Fruit fly (Drosophila melanogaster): ENCODE measurements around the gene Vap33.

The Vap33 gene

DNA sequence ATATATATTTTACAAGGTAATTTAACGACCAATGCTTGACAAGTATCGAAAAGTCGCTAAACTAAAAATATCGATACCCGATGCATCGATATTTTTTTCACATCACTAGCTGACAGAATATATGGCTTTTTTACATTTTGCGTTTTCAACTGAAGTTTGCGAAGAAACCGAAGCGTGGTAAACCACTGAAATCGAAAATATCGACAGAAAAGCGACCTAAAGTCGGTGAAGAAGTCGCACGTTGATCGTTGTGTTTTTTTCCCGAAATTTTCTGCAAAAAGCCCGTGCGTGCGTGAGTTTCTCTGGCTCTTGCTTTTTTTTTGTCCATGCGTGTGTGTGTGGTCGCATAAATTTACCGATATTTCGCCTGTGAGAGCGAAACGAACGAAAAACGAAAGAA lies at the start of gene Vap33 (continued):
- peak; percentile 86 for TF ChIP-seq tna (GFP tag; IDR thresholded peaks at IDR 0.05; ENCODE audit: partially characterized antibody)
- peak; percentile 67; the same call in 1 of the 3 replicates for TF ChIP-seq jigr1 (GFP tag; IDR thresholded peaks at IDR 0.05)
- no peak for TF ChIP-seq repo (GFP tag; optimal IDR thresholded peaks at IDR 0.05)
- no peak for TF ChIP-seq CG11696 (GFP tag; IDR thresholded peaks at IDR 0.05)
- peak; percentile 43 for TF ChIP-seq cg (GFP tag; optimal IDR thresholded peaks at IDR 0.05)
- TF ChIP-seq CG2129 (GFP tag; IDR thresholded peaks at IDR 0.05; ENCODE audit: partially characterized antibody), result peak; percentile 82
- peak; percentile 83 for TF ChIP-seq Sry-δ (GFP tag; optimal IDR thresholded peaks at IDR 0.05)
- TF ChIP-seq chinmo (GFP tag; IDR thresholded peaks at IDR 0.05; ENCODE audit: partially characterized antibody), result peak; percentile 89
- TF ChIP-seq E2f2 (GFP tag; IDR thresholded peaks at IDR 0.05), result 0 out of 2 replicates have a peak, but pooled peaks have one; percentile 12
- TF ChIP-seq CG13296 (GFP tag; optimal IDR thresholded peaks at IDR 0.05), result no peak
- peak; percentile 47; the same call in 1 of the 3 replicates for TF ChIP-seq row (GFP tag; IDR thresholded peaks at IDR 0.05)
- TF ChIP-seq Sin3A (optimal IDR thresholded peaks at IDR 0.05), result peak; percentile 42
- no peak for TF ChIP-seq fru (optimal IDR thresholded peaks at IDR 0.05)
- TF ChIP-seq Sox100B (GFP tag; optimal IDR thresholded peaks at IDR 0.05), result no peak
- TF ChIP-seq CG34224 (GFP tag; IDR thresholded peaks at IDR 0.05; ENCODE audit: partially characterized antibody), result peak; percentile 88
- peak; percentile 91 for TF ChIP-seq vnd (GFP tag; IDR thresholded peaks at IDR 0.05; ENCODE audit: partially characterized antibody)
- no peak for TF ChIP-seq toy (GFP tag; IDR thresholded peaks at IDR 0.05)
- TF ChIP-seq CG12071 (GFP tag; optimal IDR thresholded peaks at IDR 0.05), result no peak
- TF ChIP-seq CG30020 (tag; optimal IDR thresholded peaks at IDR 0.05), result peak; percentile 0
- no peak for TF ChIP-seq zfh1 (GFP tag; IDR thresholded peaks at IDR 0.05)
- peak; percentile 50 for TF ChIP-seq MBD-R2 (GFP tag; IDR thresholded peaks at IDR 0.05)
- peak; percentile 89 for TF ChIP-seq CG6791 (GFP tag; IDR thresholded peaks at IDR 0.05; ENCODE audit: partially characterized antibody)
- TF ChIP-seq CG3847 (GFP tag; IDR thresholded peaks at IDR 0.05), result no peak
- TF ChIP-seq rib (GFP tag; IDR thresholded peaks at IDR 0.05), result no peak
- no peak for TF ChIP-seq unpg (GFP tag; optimal IDR thresholded peaks at IDR 0.05)
- TF ChIP-seq knrl (GFP tag; IDR thresholded peaks at IDR 0.05; ENCODE audit: partially characterized antibody), result peak; percentile 94
- TF ChIP-seq en (GFP tag; optimal IDR thresholded peaks at IDR 0.05), result no peak
- peak; percentile 86 for TF ChIP-seq nerfin-2 (GFP tag; IDR thresholded peaks at IDR 0.05; ENCODE audit: partially characterized antibody)
- peak; percentile 2 for TF ChIP-seq YL-1 (GFP tag; optimal IDR thresholded peaks at IDR 0.05)
- peak; percentile 82; the same call in 2 of the 3 replicates for TF ChIP-seq mld (GFP tag; IDR thresholded peaks at IDR 0.05; ENCODE audit: partially characterized antibody)
- TF ChIP-seq crol (GFP tag; IDR thresholded peaks at IDR 0.05), result no peak
- no peak for TF ChIP-seq fd102C (GFP tag; optimal IDR thresholded peaks at IDR 0.05)
- TF ChIP-seq CG13287 (GFP tag; IDR thresholded peaks at IDR 0.05; ENCODE audit: partially characterized antibody), result peak; percentile 91
- TF ChIP-seq CG3065 (GFP tag; optimal IDR thresholded peaks at IDR 0.05), result no peak
- TF ChIP-seq stwl (tag; optimal IDR thresholded peaks at IDR 0.05), result peak; percentile 26
- peak; percentile 57 for TF ChIP-seq MESR4 (GFP tag; optimal IDR thresholded peaks at IDR 0.05)
- no peak for TF ChIP-seq ham (GFP tag; IDR thresholded peaks at IDR 0.05)
- 0 out of 2 replicates have a peak, but pooled peaks have one; percentile 13 for TF ChIP-seq Xrp1 (GFP tag; IDR thresholded peaks at IDR 0.05)
- peak; percentile 32 for TF ChIP-seq pzg (GFP tag; optimal IDR thresholded peaks at IDR 0.05)

DNA sequence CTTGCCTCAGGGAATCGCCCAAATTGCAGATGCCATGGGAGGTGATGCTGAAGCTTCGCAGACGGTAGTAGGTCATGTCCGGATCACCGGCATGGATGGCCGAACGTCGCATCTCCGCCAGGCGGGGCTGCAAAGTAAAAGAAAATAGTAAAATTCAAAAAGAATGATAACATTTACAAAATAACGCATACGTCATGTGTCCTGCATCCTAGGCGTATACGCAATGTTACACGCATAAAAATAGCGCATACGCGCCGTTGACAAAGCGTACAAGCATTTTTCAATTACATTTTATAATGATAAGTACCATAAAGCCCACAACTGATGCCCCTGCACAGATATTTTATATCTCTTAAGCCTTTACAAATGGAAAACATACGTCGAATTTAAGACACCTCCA lies 46.8 kb upstream of the Vap33 start:
- peak; percentile 70 for TF ChIP-seq Ets65A (GFP tag)
- no peak for TF ChIP-seq ftz-f1 (GFP tag; optimal IDR thresholded peaks at IDR 0.05)
- peak; percentile 64 for TF ChIP-seq CG7372 (GFP tag; IDR thresholded peaks at IDR 0.05)
- TF ChIP-seq esg (GFP tag; conservative IDR thresholded peaks at IDR 0.05), result no peak
- no peak for TF ChIP-seq Dek (tag; optimal IDR thresholded peaks at IDR 0.05)
- TF ChIP-seq Bdp1 (GFP tag; optimal IDR thresholded peaks at IDR 0.05), result no peak
- TF ChIP-seq Jarid2 (GFP tag; optimal IDR thresholded peaks at IDR 0.05), result no peak
- no peak for TF ChIP-seq CG2875 (GFP tag; optimal IDR thresholded peaks at IDR 0.05)
- no peak for TF ChIP-seq p53 (GFP tag; optimal IDR thresholded peaks at IDR 0.05)

All from whole organism, embryonic.